Worm (Caenorhabditis elegans): Measurements from ENCODE around the gene srh-92.
A peak's percentile ranks its signal among the peaks of the same experiment; 100 is the strongest.

srh-92 gene

ce11 chrV:7437985-7438384 lies 22.8 kb downstream of the srh-92 start, which contains the start of gene F25E5.16:
TSS of gene F25E5.16 (plus strand) at chrV:7438285.
- TF ChIP-seq ceh-90 (tag; optimal IDR thresholded peaks at IDR 0.05) = no peak
- no peak for TF ChIP-seq efl-1 (optimal IDR thresholded peaks at IDR 0.05)
- peak in 1 of 2 experiments; percentile 58 for TF ChIP-seq efl-1 (GFP tag; optimal IDR thresholded peaks at IDR 0.05 in 1 of 2)
- TF ChIP-seq nhr-11 (tag; optimal IDR thresholded peaks at IDR 0.05) = no peak

- no peak for TF ChIP-seq grh-1 (GFP tag; IDR thresholded peaks at IDR 0.05)
- no peak for TF ChIP-seq sup-37 (GFP tag; optimal IDR thresholded peaks at IDR 0.05)
- no peak for TF ChIP-seq egl-27 (tag; optimal IDR thresholded peaks at IDR 0.05)
- no peak for TF ChIP-seq ets-5 (GFP tag; IDR thresholded peaks at IDR 0.05)
- TF ChIP-seq egl-13 (tag; optimal IDR thresholded peaks at IDR 0.05) = no peak
- TF ChIP-seq lsy-2 (tag; optimal IDR thresholded peaks at IDR 0.05) = peak in 1 of 2 experiments; percentile 27
- no peak for TF ChIP-seq nhr-76 (tag; optimal IDR thresholded peaks at IDR 0.05)
- TF ChIP-seq irx-1 (tag; optimal IDR thresholded peaks at IDR 0.05) = no peak
- TF ChIP-seq ceh-90 (tag; optimal IDR thresholded peaks at IDR 0.05) = no peak
- TF ChIP-seq tlp-1 (tag; optimal IDR thresholded peaks at IDR 0.05) = no peak
- no peak for TF ChIP-seq lin-13 (GFP tag; optimal IDR thresholded peaks at IDR 0.05)
- TF ChIP-seq mab-9 (GFP tag; IDR thresholded peaks at IDR 0.05) = no peak
- TF ChIP-seq hlh-17 (GFP tag; optimal IDR thresholded peaks at IDR 0.05; ENCODE audit: borderline replicate concordance) = no peak
- TF ChIP-seq rnt-1 (tag; optimal IDR thresholded peaks at IDR 0.05) = no peak
- no peak for TF ChIP-seq elt-2 (tag; optimal IDR thresholded peaks at IDR 0.05)
- TF ChIP-seq zip-4 (GFP tag; optimal IDR thresholded peaks at IDR 0.05) = no peak
- no peak for TF ChIP-seq F16B12.6 (tag; optimal IDR thresholded peaks at IDR 0.05)
- TF ChIP-seq mep-1 (tag; optimal IDR thresholded peaks at IDR 0.05) = no peak
- no peak for TF ChIP-seq skn-1 (tag; optimal IDR thresholded peaks at IDR 0.05)
- TF ChIP-seq nhr-237 (tag; optimal IDR thresholded peaks at IDR 0.05) = no peak
- no peak for TF ChIP-seq alr-1 (tag; optimal IDR thresholded peaks at IDR 0.05; ENCODE audit: borderline replicate concordance)
- TF ChIP-seq pag-3 (tag; optimal IDR thresholded peaks at IDR 0.05; ENCODE audit: borderline replicate concordance, insufficient read depth) = no peak
- TF ChIP-seq ztf-4 (tag; optimal IDR thresholded peaks at IDR 0.05) = no peak
- no peak for TF ChIP-seq ztf-11 (tag; optimal IDR thresholded peaks at IDR 0.05)
- peak; percentile 38 for TF ChIP-seq fkh-10 (GFP tag; optimal IDR thresholded peaks at IDR 0.05)
- TF ChIP-seq sptf-1 (tag; optimal IDR thresholded peaks at IDR 0.05) = no peak
- TF ChIP-seq lin-39 (tag; optimal IDR thresholded peaks at IDR 0.05) = no peak
- TF ChIP-seq nhr-47 (tag; optimal IDR thresholded peaks at IDR 0.05) = no peak
- TF ChIP-seq nhr-12 (tag; optimal IDR thresholded peaks at IDR 0.05) = no peak
- TF ChIP-seq nhr-11 (tag; optimal IDR thresholded peaks at IDR 0.05) = no peak
- no peak for TF ChIP-seq ces-1 (GFP tag; optimal IDR thresholded peaks at IDR 0.05)
- no peak for TF ChIP-seq ceh-63 (GFP tag; optimal IDR thresholded peaks at IDR 0.05)
- no peak for TF ChIP-seq C34B4.2 (tag; optimal IDR thresholded peaks at IDR 0.05)
- TF ChIP-seq blmp-1 (tag; optimal IDR thresholded peaks at IDR 0.05) = no peak
- TF ChIP-seq fkh-8 (tag; optimal IDR thresholded peaks at IDR 0.05) = peak; percentile 29
- no peak for TF ChIP-seq elt-3 (tag; optimal IDR thresholded peaks at IDR 0.05)
- no peak for TF ChIP-seq Y116A8C.19 (tag; optimal IDR thresholded peaks at IDR 0.05; ENCODE audit: borderline replicate concordance)
- TF ChIP-seq aly-2 (tag; optimal IDR thresholded peaks at IDR 0.05) = no peak
- TF ChIP-seq mef-2 (tag; optimal IDR thresholded peaks at IDR 0.05) = no peak
- no peak for TF ChIP-seq snu-23 (GFP tag; optimal IDR thresholded peaks at IDR 0.05)
- no peak for TF ChIP-seq zag-1 (tag; optimal IDR thresholded peaks at IDR 0.05)
- TF ChIP-seq nhr-84 (tag; optimal IDR thresholded peaks at IDR 0.05) = no peak
- no peak for TF ChIP-seq C16A3.4 (tag; optimal IDR thresholded peaks at IDR 0.05)
- no peak for TF ChIP-seq ama-1 (optimal IDR thresholded peaks at IDR 0.05)
- no peak for TF ChIP-seq nhr-85 (tag)
- TF ChIP-seq unc-86 (tag; optimal IDR thresholded peaks at IDR 0.05) = peak; percentile 5
- TF ChIP-seq unc-62 (GFP tag; optimal IDR thresholded peaks at IDR 0.05) = no peak
- TF ChIP-seq hlh-4 (tag; optimal IDR thresholded peaks at IDR 0.05) = no peak
- no peak for TF ChIP-seq fos-1 (tag; optimal IDR thresholded peaks at IDR 0.05)
- TF ChIP-seq efl-3 (GFP tag; optimal IDR thresholded peaks at IDR 0.05) = no peak
- TF ChIP-seq C04F5.9 (tag; optimal IDR thresholded peaks at IDR 0.05) = no peak
Measured at ce11 chrV:7437538-7437937, 23.3 kb downstream of the srh-92 start, which contains the start of gene F25E5.9. TSS of gene F25E5.9 (minus strand) at chrV:7437919.
